Worm (Caenorhabditis elegans): ENCODE results near the gene str-5.

str-5 gene

ce11 chrV:15712385-15712784, 40.7 kb upstream of the str-5 start:
- TF ChIP-seq odd-2 (tag; optimal IDR thresholded peaks at IDR 0.05) (no peak), ceh-22 (tag; optimal IDR thresholded peaks at IDR 0.05) (no peak)

- TF ChIP-seq npax-4 (tag; optimal IDR thresholded peaks at IDR 0.05) (no peak), C38D4.7 (GFP tag; optimal IDR thresholded peaks at IDR 0.05) (no peak), nhr-11 (tag; optimal IDR thresholded peaks at IDR 0.05) (no peak), K02D7.2 (tag; optimal IDR thresholded peaks at IDR 0.05) (no peak), tbx-2 (tag; optimal IDR thresholded peaks at IDR 0.05) (no peak), sox-2 (GFP tag; IDR thresholded peaks at IDR 0.05) (no peak), fkh-10 (GFP tag; optimal IDR thresholded peaks at IDR 0.05) (no peak), pat-9 (tag; optimal IDR thresholded peaks at IDR 0.05) (no peak), hlh-8 (tag; optimal IDR thresholded peaks at IDR 0.05) (no peak), gmeb-2 (tag; optimal IDR thresholded peaks at IDR 0.05) (no peak), ceh-6 (GFP tag; optimal IDR thresholded peaks at IDR 0.05) (no peak)
These were observed 37.4 kb upstream of the str-5 start for ce11 chrV:15715636-15716035.

ce11 chrV:15716679-15717078, 36.4 kb upstream of the str-5 start, which contains the start of gene Y6E2A.4:
Y6E2A.4 (minus strand) TSS chrV:15716779.
- no peak for TF ChIP-seq ceh-18 (tag; optimal IDR thresholded peaks at IDR 0.05)
- no peak for TF ChIP-seq ttx-3 (tag; optimal IDR thresholded peaks at IDR 0.05)
- TF ChIP-seq F13H6.1 (tag; optimal IDR thresholded peaks at IDR 0.05) = no peak
- TF ChIP-seq elt-4 (tag; optimal IDR thresholded peaks at IDR 0.05) = no peak
- TF ChIP-seq sox-4 (tag; optimal IDR thresholded peaks at IDR 0.05) = no peak
- TF ChIP-seq sox-2 (GFP tag; IDR thresholded peaks at IDR 0.05) = no peak
- no peak for TF ChIP-seq gmeb-2 (tag; optimal IDR thresholded peaks at IDR 0.05)
- no peak for TF ChIP-seq ceh-6 (GFP tag; optimal IDR thresholded peaks at IDR 0.05)
- no peak for TF ChIP-seq fax-1 (tag; optimal IDR thresholded peaks at IDR 0.05)
- TF ChIP-seq ztf-16 (tag; optimal IDR thresholded peaks at IDR 0.05) = no peak
- TF ChIP-seq ceh-14 (tag; optimal IDR thresholded peaks at IDR 0.05) = no peak
- TF ChIP-seq pax-1 (tag; optimal IDR thresholded peaks at IDR 0.05) = no peak
- TF ChIP-seq tbx-2 (tag; optimal IDR thresholded peaks at IDR 0.05) = no peak
- TF ChIP-seq hlh-13 (GFP tag; optimal IDR thresholded peaks at IDR 0.05) = no peak
- no peak for TF ChIP-seq nhr-232 (tag; optimal IDR thresholded peaks at IDR 0.05)
- no peak for TF ChIP-seq eyg-1 (tag; optimal IDR thresholded peaks at IDR 0.05)
- no peak for TF ChIP-seq unc-86 (tag; optimal IDR thresholded peaks at IDR 0.05)

ce11 chrV:15718562-15718961, 34.5 kb upstream of the str-5 start, which contains the start of gene Y6E2A.5:
Y6E2A.5 (minus strand) TSS chrV:15718662.
- no peak for TF ChIP-seq syd-9 (tag; optimal IDR thresholded peaks at IDR 0.05)
- TF ChIP-seq ceh-14 (tag; optimal IDR thresholded peaks at IDR 0.05) = no peak
- TF ChIP-seq zip-5 (tag; optimal IDR thresholded peaks at IDR 0.05) = no peak
- no peak for TF ChIP-seq ref-2 (tag; optimal IDR thresholded peaks at IDR 0.05)
- no peak for TF ChIP-seq fkh-6 (tag; optimal IDR thresholded peaks at IDR 0.05)
- TF ChIP-seq eyg-1 (tag; optimal IDR thresholded peaks at IDR 0.05) = no peak
- TF ChIP-seq ceh-9 (tag; optimal IDR thresholded peaks at IDR 0.05) = no peak

ce11 chrV:15719570-15719969, 33.5 kb upstream of the str-5 start, which contains the start of gene Y6E2A.7:
Y6E2A.7 (plus strand) TSS chrV:15719870.
- TF ChIP-seq nhr-232 (tag; optimal IDR thresholded peaks at IDR 0.05) (no peak), pha-2 (tag; optimal IDR thresholded peaks at IDR 0.05) (no peak), hlh-13 (GFP tag; optimal IDR thresholded peaks at IDR 0.05) (no peak), C38D4.7 (GFP tag; optimal IDR thresholded peaks at IDR 0.05) (no peak), elt-2 (tag; optimal IDR thresholded peaks at IDR 0.05) (no peak), ceh-30 (tag; optimal IDR thresholded peaks at IDR 0.05) (no peak), unc-42 (tag; optimal IDR thresholded peaks at IDR 0.05) (no peak), odd-2 (tag; optimal IDR thresholded peaks at IDR 0.05) (no peak), ceh-2 (tag; optimal IDR thresholded peaks at IDR 0.05) (no peak), ceh-22 (tag; optimal IDR thresholded peaks at IDR 0.05) (no peak), unc-55 (GFP tag; optimal IDR thresholded peaks at IDR 0.05) (no peak)
